Fruit fly (Drosophila melanogaster): ENCODE measurements around the gene inaF-D.

dm6 chrX:11700765-11701164 lies 28.1 kb downstream of the inaF-D start:
- no peak for TF ChIP-seq h (optimal IDR thresholded peaks at IDR 0.05)
- TF ChIP-seq psq (optimal IDR thresholded peaks at IDR 0.05) = no peak
- TF ChIP-seq insv (optimal IDR thresholded peaks at IDR 0.05) = no peak
- TF ChIP-seq Myc (optimal IDR thresholded peaks at IDR 0.05) = no peak
